Fruit fly (Drosophila melanogaster) whole organism, embryonic: ENCODE data around the gene beat-Vc.

ENCODE experiments used
- ATbp ChIP-seq: fragments of 200-800 bp; sonication (Bioruptor generic); optimal IDR thresholded peaks from 2 replicates; lab custom pipeline; 2017; ENCODE audit warnings: missing biosample characterization, mild to moderate bottlenecking, missing genetic modification characterization, missing genetic modification reagents
- Abd-B ChIP-seq: fragments of 200-800 bp; sonication (Bioruptor generic); optimal IDR thresholded peaks from 2 replicates; lab custom pipeline; 2018; ENCODE audit warnings: missing biosample characterization, mild to moderate bottlenecking, missing genetic modification characterization, moderate library complexity
- B-H1 ChIP-seq: fragments of 200-800 bp; sonication (Bioruptor generic); IDR thresholded peaks from 3 replicates; pipeline ENCODE4 v1.3.6; 2022; ENCODE audit warnings: missing biosample characterization, missing genetic modification characterization
- CG1024 ChIP-seq: fragments of 200-800 bp; sonication (Bioruptor generic); IDR thresholded peaks from 2 replicates; pipeline ENCODE4 v1.3.6; 2022; ENCODE audit warnings: missing biosample characterization, missing genetic modification characterization
- CG10543 ChIP-seq: fragments of 200-800 bp; sonication (Bioruptor generic); optimal IDR thresholded peaks from 3 replicates; lab custom pipeline; 2017; ENCODE audit warnings: missing biosample characterization, mild to moderate bottlenecking, missing genetic modification characterization, moderate library complexity
- CG11504 ChIP-seq: fragments of 200-800 bp; sonication (Bioruptor generic); optimal IDR thresholded peaks from 3 replicates; lab custom pipeline; 2019; ENCODE audit warnings: missing biosample characterization, mild to moderate bottlenecking, missing genetic modification characterization, moderate library complexity
- CG1233 ChIP-seq: fragments of 200-800 bp; sonication (Bioruptor generic); optimal IDR thresholded peaks from 4 replicates; lab custom pipeline; 2018; ENCODE audit warnings: missing biosample characterization, mild to moderate bottlenecking, missing genetic modification characterization
- CG13424 ChIP-seq: fragments of 200-800 bp; sonication (Bioruptor generic); optimal IDR thresholded peaks from 2 replicates; lab custom pipeline; 2019; ENCODE audit warnings: missing biosample characterization, mild to moderate bottlenecking, missing genetic modification characterization, moderate library complexity
- CG15269 ChIP-seq: fragments of 200-800 bp; sonication (Bioruptor generic); optimal IDR thresholded peaks from 2 replicates; lab custom pipeline; 2018; ENCODE audit warnings: missing biosample characterization, mild to moderate bottlenecking, missing genetic modification characterization, moderate library complexity
- CG15514 ChIP-seq: fragments of 200-800 bp; sonication (Bioruptor generic); optimal IDR thresholded peaks from 3 replicates; lab custom pipeline; 2017; ENCODE audit warnings: missing biosample characterization, missing genetic modification characterization, mild to moderate bottlenecking, moderate library complexity, missing genetic modification reagents
- CG15601 ChIP-seq: fragments of 200-800 bp; sonication (Bioruptor generic); optimal IDR thresholded peaks from 3 replicates; lab custom pipeline; 2019; ENCODE audit warnings: missing biosample characterization, mild to moderate bottlenecking, missing genetic modification characterization, moderate library complexity
- CG1603 ChIP-seq: fragments of 200-800 bp; sonication (Bioruptor generic); optimal IDR thresholded peaks from 2 replicates; lab custom pipeline; 2019; ENCODE audit warnings: missing biosample characterization, mild to moderate bottlenecking, missing genetic modification characterization, moderate library complexity
- CG18011 ChIP-seq: fragments of 200-800 bp; sonication (Bioruptor generic); optimal IDR thresholded peaks from 2 replicates; lab custom pipeline; 2017; ENCODE audit warnings: missing biosample characterization, missing genetic modification characterization, mild to moderate bottlenecking, moderate library complexity, missing genotype
- CG18599 ChIP-seq: fragments of 200-800 bp; sonication (Bioruptor generic); optimal IDR thresholded peaks from 3 replicates; lab custom pipeline; 2017; ENCODE audit warnings: missing biosample characterization, missing genetic modification characterization, mild to moderate bottlenecking, moderate library complexity, missing genetic modification reagents
- CG2678 ChIP-seq: fragments of 200-800 bp; sonication (Bioruptor generic); optimal IDR thresholded peaks from 3 replicates; lab custom pipeline; 2019; ENCODE audit warnings: missing biosample characterization, mild to moderate bottlenecking, missing genetic modification characterization, moderate library complexity
- CG30431 ChIP-seq: fragments of 200-800 bp; sonication (Bioruptor generic); optimal IDR thresholded peaks from 2 replicates; lab custom pipeline; 2017; ENCODE audit warnings: missing biosample characterization, missing genetic modification characterization
- CG4424 ChIP-seq: fragments of 200-800 bp; sonication (Bioruptor generic); optimal IDR thresholded peaks from 3 replicates; lab custom pipeline; 2016; ENCODE audit warnings: missing biosample characterization, missing genetic modification characterization
- CG6689 ChIP-seq: fragments of 200-800 bp; sonication (Bioruptor generic); IDR thresholded peaks from 2 replicates; pipeline ENCODE4 v1.3.6; 2022; ENCODE audit warnings: missing biosample characterization, missing genetic modification characterization
- CG7556 ChIP-seq: fragments of 200-800 bp; sonication (Bioruptor generic); optimal IDR thresholded peaks from 2 replicates; lab custom pipeline; 2017; ENCODE audit warnings: missing biosample characterization, mild to moderate bottlenecking, missing genetic modification characterization
- CG7786 ChIP-seq: fragments of 200-800 bp; sonication (Bioruptor generic); optimal IDR thresholded peaks from 2 replicates; lab custom pipeline; 2016; ENCODE audit warnings: missing biosample characterization, missing genetic modification characterization
- CG7839 ChIP-seq: fragments of 200-800 bp; sonication (Bioruptor generic); optimal IDR thresholded peaks from 3 replicates; lab custom pipeline; 2018; ENCODE audit warnings: missing biosample characterization, mild to moderate bottlenecking, missing genetic modification characterization, moderate library complexity
- CHES-1-like ChIP-seq: fragments of 200-800 bp; sonication (Bioruptor generic); optimal IDR thresholded peaks from 2 replicates; lab custom pipeline; 2016; ENCODE audit warnings: missing biosample characterization, missing genetic modification characterization
- CTCF ChIP-seq: fragments of 200-800 bp; sonication (Bioruptor generic); optimal IDR thresholded peaks from 2 replicates; lab custom pipeline; 2017; ENCODE audit warnings: missing biosample characterization, mild to moderate bottlenecking, missing genetic modification characterization, moderate library complexity
- Dbx ChIP-seq: fragments of 200-800 bp; sonication (Bioruptor generic); IDR thresholded peaks from 3 replicates; pipeline ENCODE4 v1.3.6; 2022; ENCODE audit warnings: missing biosample characterization, missing genetic modification characterization
- Deaf1 ChIP-seq: fragments of 200-800 bp; optimal IDR thresholded peaks from 3 replicates; lab custom pipeline; 2019; ENCODE audit warnings: missing biosample characterization, mild to moderate bottlenecking, missing genetic modification characterization, moderate library complexity
- Dek ChIP-seq: fragments of 200-800 bp; sonication (Bioruptor generic); optimal IDR thresholded peaks from 3 replicates; lab custom pipeline; 2019; ENCODE audit warnings: missing biosample characterization, mild to moderate bottlenecking, missing genetic modification characterization, moderate library complexity
- Ets65A ChIP-seq: fragments of 200-800 bp; sonication (Bioruptor generic); peaks from one replicate; lab custom pipeline; 2016; ENCODE audit warnings: missing biosample characterization, missing genetic modification characterization
- Fer3 ChIP-seq: fragments of 200-800 bp; sonication (Bioruptor generic); optimal IDR thresholded peaks from 2 replicates; lab custom pipeline; 2018; ENCODE audit warnings: missing biosample characterization, mild to moderate bottlenecking, missing genetic modification characterization, moderate library complexity
- Hr51 ChIP-seq, 2 experiments: fragments of 200-800 bp; sonication (Bioruptor generic); optimal IDR thresholded peaks; 2 replicates in 1 of 2; 3 replicates in 1 of 2; lab custom pipeline; 2016 to 2018; ENCODE audit warnings: missing biosample characterization in 2 of 2, missing genetic modification characterization in 2 of 2, mild to moderate bottlenecking in 1 of 2, moderate library complexity in 1 of 2
- Med ChIP-seq: fragments of 200-800 bp; sonication (Bioruptor generic); peaks from one replicate; lab custom pipeline; 2016; ENCODE audit warnings: missing biosample characterization, missing genetic modification characterization, mild to moderate bottlenecking, inconsistent platforms, moderate library complexity
- NC2α ChIP-seq: fragments of 200-800 bp; sonication (Bioruptor generic); optimal IDR thresholded peaks from 2 replicates; lab custom pipeline; 2016; ENCODE audit warnings: missing biosample characterization, missing genetic modification characterization
- Sin3A ChIP-seq: fragments of >200 bp; optimal IDR thresholded peaks from 2 replicates; lab custom pipeline; 2018
- Vsx1 ChIP-seq: fragments of 200-800 bp; sonication (Bioruptor generic); optimal IDR thresholded peaks from 2 replicates; lab custom pipeline; 2017; ENCODE audit warnings: missing biosample characterization, mild to moderate bottlenecking, missing genetic modification characterization, missing genetic modification reagents
- Xrp1 ChIP-seq: fragments of 200-800 bp; sonication (Bioruptor generic); IDR thresholded peaks from 2 replicates; pipeline ENCODE4 v1.3.6; 2022; ENCODE audit warnings: missing biosample characterization, missing genetic modification characterization
- ara ChIP-seq: fragments of 200-800 bp; sonication (Bioruptor generic); IDR thresholded peaks from 2 replicates; pipeline ENCODE4 v1.3.6; 2022; ENCODE audit warnings: missing biosample characterization, missing genetic modification characterization
- btn ChIP-seq: fragments of 200-800 bp; sonication (Bioruptor generic); optimal IDR thresholded peaks from 2 replicates; lab custom pipeline; 2016; ENCODE audit warnings: missing biosample characterization, missing genetic modification characterization
- corto ChIP-seq: fragments of 200-800 bp; sonication (Bioruptor generic); optimal IDR thresholded peaks from 2 replicates; lab custom pipeline; 2016; ENCODE audit warnings: missing biosample characterization, mild to moderate bottlenecking, missing genetic modification characterization, moderate library complexity
- dmrt99B ChIP-seq: fragments of 200-800 bp; sonication (Bioruptor generic); optimal IDR thresholded peaks from 2 replicates; lab custom pipeline; 2018; ENCODE audit warnings: missing biosample characterization, mild to moderate bottlenecking, missing genetic modification characterization, moderate library complexity
- eve ChIP-seq, 2 experiments: fragments of >200 bp; optimal IDR thresholded peaks; 2 replicates each; lab custom pipeline; 2017; ENCODE audit warnings: missing biosample characterization in 2 of 2, missing genetic modification characterization in 2 of 2
- gem ChIP-seq: fragments of 200-800 bp; sonication (Bioruptor generic); optimal IDR thresholded peaks from 2 replicates; lab custom pipeline; 2019; ENCODE audit warnings: missing biosample characterization, mild to moderate bottlenecking, missing genetic modification characterization, moderate library complexity
- lab ChIP-seq: fragments of 200-800 bp; sonication (Bioruptor generic); optimal IDR thresholded peaks from 3 replicates; lab custom pipeline; 2017; ENCODE audit warnings: missing biosample characterization, missing genetic modification characterization, mild to moderate bottlenecking, moderate library complexity, missing genetic modification reagents
- repo ChIP-seq: fragments of 200-800 bp; sonication (Bioruptor generic); optimal IDR thresholded peaks from 2 replicates; lab custom pipeline; 2016; ENCODE audit warnings: missing biosample characterization, missing genetic modification characterization
- sens ChIP-seq: fragments of 200-800 bp; sonication (Bioruptor generic); peaks from one replicate; lab custom pipeline; 2016; ENCODE audit warnings: missing biosample characterization, missing genetic modification characterization
- sim ChIP-seq: fragments of 200-800 bp; sonication (Bioruptor generic); IDR thresholded peaks from 2 replicates; pipeline ENCODE4 v1.3.6; 2022; ENCODE audit warnings: missing biosample characterization, missing genetic modification characterization
- tin ChIP-seq: fragments of 200-800 bp; sonication (Bioruptor generic); optimal IDR thresholded peaks from 3 replicates; lab custom pipeline; 2016; ENCODE audit warnings: missing biosample characterization, missing genetic modification characterization
- ttk ChIP-seq: fragments of 200-800 bp; sonication (Bioruptor generic); IDR thresholded peaks from 2 replicates; pipeline ENCODE4 v2.1.2; 2022; ENCODE audit warnings: missing biosample characterization, missing genetic modification characterization

The beat-Vc gene

DNA sequence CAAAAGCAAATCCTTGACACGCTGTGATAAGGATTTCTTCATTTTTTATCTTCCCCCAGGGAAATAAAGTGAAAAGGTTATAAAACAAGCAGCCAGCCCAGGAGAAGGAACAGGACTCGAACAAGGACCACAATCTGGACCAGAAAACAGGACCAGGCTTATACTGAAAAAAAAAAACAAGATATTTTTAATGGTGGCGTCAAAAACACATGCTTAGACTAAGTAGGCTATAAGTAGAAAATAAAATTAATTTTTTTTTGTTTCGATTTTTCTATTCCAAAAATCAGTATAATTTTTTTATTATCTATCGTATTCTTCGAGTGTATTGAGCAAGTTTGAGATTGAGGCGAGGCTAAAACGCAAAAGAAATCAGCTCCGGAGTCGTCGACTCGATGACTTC, 44.8 kb upstream of the beat-Vc start (continued):
- TF ChIP-seq gem (peak; percentile 46), B-H1 (GFP tag; lab: Robert Waterston, UW) (no peak)

- TF ChIP-seq Dek (tag; lab: Kevin White, UChicago), result no peak
- TF ChIP-seq dmrt99B (tag; lab: Kevin White, UChicago), result peak; percentile 19
- no peak for TF ChIP-seq ATbp (GFP tag; lab: Kevin White, UChicago)
- peak; percentile 16 for TF ChIP-seq lab (GFP tag; lab: Kevin White, UChicago)
- TF ChIP-seq Deaf1 (tag; lab: Kevin White, UChicago), result no peak
- TF ChIP-seq CG7556 (GFP tag; lab: Kevin White, UChicago), result peak; percentile 2
- peak; percentile 41 for TF ChIP-seq CG2678 (tag; lab: Kevin White, UChicago)
- TF ChIP-seq Vsx1 (GFP tag; lab: Kevin White, UChicago), result no peak
- peak; percentile 5 for TF ChIP-seq CG18599 (GFP tag; lab: Kevin White, UChicago)
- TF ChIP-seq NC2α (GFP tag; lab: Kevin White, UChicago), result no peak
- peak in 1 of 2 experiments; percentile 20 for TF ChIP-seq eve (GFP tag; optimal IDR thresholded peaks at IDR 0.05; lab: Kevin White, UChicago)
- peak; percentile 32 for TF ChIP-seq Med (GFP tag; lab: Kevin White, UChicago)
- TF ChIP-seq sens (GFP tag; lab: Kevin White, UChicago), result peak; percentile 60
- no peak for TF ChIP-seq CG30431 (GFP tag; lab: Kevin White, UChicago)
- TF ChIP-seq CG7839, result peak; percentile 21
- TF ChIP-seq Hr51 (GFP tag; optimal IDR thresholded peaks at IDR 0.05; lab: Kevin White, UChicago), result peak in 1 of 2 experiments; percentile 14
- no peak for TF ChIP-seq ttk
- no peak for TF ChIP-seq CG7786 (GFP tag; lab: Kevin White, UChicago)
- TF ChIP-seq CG1024 (GFP tag; lab: Robert Waterston, UW), result no peak
- TF ChIP-seq gem, result peak; percentile 17
- peak; percentile 93 for TF ChIP-seq CG11504 (tag; lab: Kevin White, UChicago)
- no peak for TF ChIP-seq CG15601 (tag; lab: Kevin White, UChicago)
- TF ChIP-seq Sin3A (lab: Kevin White, UChicago), result no peak
- TF ChIP-seq CG15514 (GFP tag; lab: Kevin White, UChicago), result peak; percentile 9
- no peak for TF ChIP-seq CG6689
These were observed 34.1 kb upstream of the beat-Vc start, which contains the start of gene CG31345 for dm6 chr3R:12816979-12817594. Gene CG31345, minus strand, starts transcription at chr3R:12817029.

dm6 chr3R:12803288-12803687, 20.3 kb upstream of the beat-Vc start:
- TF ChIP-seq Ets65A (GFP tag; lab: Kevin White, UChicago), result peak; percentile 69
- no peak for TF ChIP-seq CG4424
- no peak for TF ChIP-seq btn
- no peak for TF ChIP-seq corto (GFP tag; lab: Kevin White, UChicago)
- peak; percentile 76 for TF ChIP-seq CTCF (GFP tag; lab: Kevin White, UChicago)
- TF ChIP-seq CG10543 (GFP tag; lab: Kevin White, UChicago), result no peak
- TF ChIP-seq tin (GFP tag; lab: Kevin White, UChicago), result no peak

dm6 chr3R:12751027-12751426, 32.0 kb downstream of the beat-Vc start:
- peak; percentile 31 for TF ChIP-seq Abd-B (GFP tag; lab: Kevin White, UChicago)
- TF ChIP-seq CG15269 (tag; lab: Kevin White, UChicago), result peak; percentile 43
- TF ChIP-seq Dbx, result no peak
- no peak for TF ChIP-seq CG1603
- peak; percentile 22 for TF ChIP-seq Fer3 (tag; lab: Kevin White, UChicago)
- TF ChIP-seq ATbp (GFP tag; lab: Kevin White, UChicago), result no peak
- TF ChIP-seq CG18011 (GFP tag; lab: Kevin White, UChicago), result no peak
- no peak for TF ChIP-seq ara (GFP tag; lab: Robert Waterston, UW)
- no peak; the same call in 1 of the 2 replicates for TF ChIP-seq Xrp1
- peak; percentile 19 for TF ChIP-seq CG13424
- TF ChIP-seq gem, result peak; percentile 65
- TF ChIP-seq CHES-1-like (GFP tag; lab: Kevin White, UChicago), result no peak
- no peak for TF ChIP-seq repo (GFP tag; lab: Kevin White, UChicago)
- TF ChIP-seq sim, result no peak
- TF ChIP-seq CG1233 (GFP tag; lab: Kevin White, UChicago), result no peak
- TF ChIP-seq CG18599 (GFP tag; lab: Kevin White, UChicago), result peak; percentile 69
